Worm (Caenorhabditis elegans) whole organism, dauer: ENCODE data around the gene clec-21.
"Not testable (repeated sequence)": the region's sequence is repeated elsewhere in the genome, so short reads cannot be mapped to it uniquely, and the experiment has no call there.

Experiments used
- unc-62 ChIP-seq: sonication (generic microtip); optimal IDR thresholded peaks from 2 replicates; lab custom pipeline; 2017; ENCODE audit warnings: missing biosample characterization, missing genetic modification reagents, missing genetic modification characterization

clec-21 gene

ce11 chrII:1584140-1584539, at the start of gene clec-21:
Gene clec-21 (minus strand): TSS chrII:1584240.
- TF ChIP-seq unc-62 (GFP tag; lab: Kevin White, UChicago), result no peak

DNA sequence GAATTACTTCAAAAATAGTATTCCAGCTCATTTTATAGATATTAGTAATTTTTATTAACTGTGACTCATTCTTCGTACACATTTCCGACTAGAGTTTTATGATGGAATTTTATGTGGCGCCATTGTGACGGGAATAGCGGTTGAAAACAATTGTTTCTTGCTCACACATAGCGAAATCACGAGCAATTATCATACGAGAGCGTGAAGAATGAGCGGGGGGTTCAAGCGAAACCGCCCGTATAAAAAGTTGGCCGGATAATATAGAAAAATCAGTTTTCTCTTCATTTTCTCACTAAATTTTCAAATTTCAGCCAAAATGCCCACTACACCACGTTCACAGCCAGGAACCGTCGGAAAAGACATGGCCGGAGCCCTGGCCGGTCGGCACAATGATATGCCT, 49.5 kb upstream of the clec-21 start, which contains the start of gene C08E3.1:
TSS of gene C08E3.1 (plus strand) at position 301 of the 400 bp plus-strand sequence.
- TF ChIP-seq unc-62 (GFP tag; lab: Kevin White, UChicago), result not testable (repeated sequence)

ce11 chrII:1632216-1632615, 48.2 kb upstream of the clec-21 start, which contains the start of gene C08E3.13:
Gene C08E3.13 (minus strand): TSS chrII:1632316.
- TF ChIP-seq unc-62 (GFP tag; lab: Kevin White, UChicago), result not testable (repeated sequence)

ce11 chrII:1627783-1628182, 43.7 kb upstream of the clec-21 start, which contains the start of gene C08E3.15:
Gene C08E3.15 (minus strand): TSS chrII:1627883.
- not testable (repeated sequence) for TF ChIP-seq unc-62 (GFP tag; lab: Kevin White, UChicago)

ce11 chrII:1625666-1626065, 41.6 kb upstream of the clec-21 start, which contains the start of gene C08E3.14:
Gene C08E3.14 (plus strand): TSS chrII:1625966.
- TF ChIP-seq unc-62 (GFP tag; lab: Kevin White, UChicago), result no peak

ce11 chrII:1624572-1624971, 40.5 kb upstream of the clec-21 start, which contains the start of gene fbxa-160:
Gene fbxa-160 (minus strand): TSS chrII:1624672.
- TF ChIP-seq unc-62 (GFP tag; lab: Kevin White, UChicago), result no peak

DNA sequence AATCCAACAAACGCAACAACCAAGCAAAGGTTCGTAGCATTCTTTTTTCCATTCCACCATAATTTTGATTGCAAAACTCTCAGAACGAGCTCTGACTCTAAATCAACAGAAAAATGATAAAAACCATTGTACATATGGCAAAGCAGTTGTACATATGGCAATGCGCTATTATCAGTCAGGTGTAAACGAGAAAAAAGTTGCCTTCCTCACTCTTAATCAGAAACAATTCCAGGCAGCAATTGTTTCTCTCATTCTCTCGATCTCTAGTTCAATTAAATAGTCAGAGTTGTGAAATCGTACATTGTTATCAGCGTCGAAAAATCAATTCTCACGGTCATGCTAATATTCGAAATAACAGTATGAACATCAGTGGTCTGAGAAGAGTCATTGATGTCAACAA, 37.8 kb upstream of the clec-21 start:
- TF ChIP-seq unc-62 (GFP tag; lab: Kevin White, UChicago), result no peak

- TF ChIP-seq unc-62 (GFP tag; lab: Kevin White, UChicago), result no peak
These were observed 37.1 kb upstream of the clec-21 start, which contains the start of gene fbxa-158 for ce11 chrII:1621180-1621579. Gene fbxa-158 (minus strand): TSS chrII:1621280.

ce11 chrII:1618948-1619347, 34.9 kb upstream of the clec-21 start, which contains the start of gene fbxa-166:
Gene fbxa-166 (minus strand): TSS chrII:1619048.
- TF ChIP-seq unc-62 (GFP tag; lab: Kevin White, UChicago), result no peak

- TF ChIP-seq unc-62 (GFP tag; lab: Kevin White, UChicago), result no peak
These were observed 32.3 kb upstream of the clec-21 start, which contains the start of gene fbxa-165 for ce11 chrII:1616382-1616781. Gene fbxa-165 (minus strand): TSS chrII:1616482.

DNA sequence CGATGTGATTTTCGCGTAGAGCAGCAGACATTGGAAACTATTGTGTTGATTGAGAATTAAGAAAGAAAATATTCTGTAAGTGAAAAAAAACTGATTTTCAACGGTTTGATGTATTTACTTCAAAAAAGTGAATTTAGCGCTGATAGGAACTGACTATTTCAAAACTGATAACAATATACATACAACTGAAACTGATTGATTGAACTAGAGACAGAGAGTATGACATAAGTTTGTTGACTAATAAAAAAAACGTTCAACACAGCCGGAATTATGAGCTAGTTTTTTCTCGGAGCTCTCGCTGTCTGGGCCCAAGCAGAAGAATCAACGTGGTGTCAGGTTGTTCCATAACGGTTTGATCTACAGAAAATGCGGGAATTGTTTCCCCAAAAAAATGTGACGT, 29.9 kb upstream of the clec-21 start, which contains the start of gene fbxa-164:
TSS of gene fbxa-164 (minus strand) at position 101 of the 400 bp plus-strand sequence.
- TF ChIP-seq unc-62 (GFP tag; lab: Kevin White, UChicago), result no peak

DNA sequence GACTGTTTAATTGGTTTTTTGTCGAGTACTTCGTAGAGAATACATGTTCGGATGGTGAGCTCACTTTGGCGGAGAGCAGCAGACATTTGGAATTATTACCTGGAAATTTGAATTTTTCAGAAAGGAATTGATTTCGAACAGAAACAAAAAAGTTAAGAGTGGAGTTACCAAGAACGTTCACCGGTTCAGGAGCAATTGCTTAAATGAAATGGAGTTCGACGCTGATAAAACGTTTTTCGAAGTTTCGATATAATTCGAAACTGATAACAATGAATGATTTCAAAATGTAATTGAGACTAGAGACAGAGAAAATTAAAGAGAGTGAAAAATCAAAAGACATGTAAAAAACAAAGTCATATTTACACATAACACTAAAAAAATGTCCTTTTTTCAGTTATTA, 26.6 kb upstream of the clec-21 start, which contains the start of gene fbxa-163:
TSS of gene fbxa-163 (minus strand) at position 101 of the 400 bp plus-strand sequence.
- no peak for TF ChIP-seq unc-62 (GFP tag; lab: Kevin White, UChicago)

DNA sequence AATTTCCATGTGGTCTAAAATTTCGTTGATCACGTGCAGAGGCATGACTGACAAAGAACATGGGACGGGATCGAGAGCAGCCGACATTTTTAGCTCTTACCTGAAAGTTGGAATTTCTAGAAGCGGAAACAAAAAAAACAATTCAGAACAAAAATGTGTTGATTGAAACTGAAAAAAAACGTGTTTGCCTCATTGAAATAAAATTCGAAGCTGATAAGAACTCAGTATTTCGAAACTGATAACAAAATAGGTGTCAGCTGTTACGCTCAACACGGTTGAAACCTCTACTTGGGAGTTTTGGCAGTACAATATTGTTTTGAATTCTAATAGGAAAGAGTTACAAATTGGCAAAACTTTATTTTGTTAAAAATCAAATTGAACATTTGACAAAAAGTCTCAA, 24.9 kb upstream of the clec-21 start:
- TF ChIP-seq unc-62 (GFP tag; lab: Kevin White, UChicago), result no peak

DNA sequence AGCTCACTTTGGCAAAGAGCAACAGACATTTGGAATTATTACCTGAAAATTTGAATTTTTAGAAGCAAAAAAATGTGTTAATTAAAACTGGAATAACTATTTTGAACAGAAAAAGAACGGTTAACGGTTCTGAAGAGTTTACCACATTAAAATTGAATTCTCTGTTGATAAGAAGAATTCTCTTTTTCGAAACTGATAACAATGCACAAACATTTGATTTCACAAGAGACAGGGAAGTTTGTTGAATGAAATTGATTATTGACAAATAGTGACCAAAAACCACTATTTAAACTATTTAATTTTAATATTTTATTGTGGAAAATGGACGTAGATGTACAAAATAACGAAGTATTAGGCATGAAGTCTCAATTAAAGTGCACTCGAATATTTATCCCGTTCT, 23.5 kb upstream of the clec-21 start:
- TF ChIP-seq unc-62 (GFP tag; lab: Kevin White, UChicago), result no peak

DNA sequence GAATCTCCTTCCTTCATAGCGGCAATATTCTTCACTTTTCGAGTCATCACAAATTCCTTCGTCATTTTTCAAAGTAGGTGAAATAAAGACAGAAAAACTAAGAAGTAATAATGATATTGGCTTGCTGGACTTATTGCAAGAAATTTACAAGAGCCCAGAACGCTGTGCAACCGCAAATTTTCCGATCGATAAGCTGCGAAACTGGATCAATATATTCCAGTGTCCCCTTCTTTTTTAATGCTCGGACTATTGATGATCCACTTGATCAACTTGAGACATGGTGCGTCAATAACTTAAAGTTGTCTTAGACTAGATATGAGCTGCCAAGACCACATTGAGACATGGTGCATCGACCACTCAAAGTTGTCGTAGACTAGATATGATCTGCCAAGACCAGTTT, 22.0 kb upstream of the clec-21 start, which contains the start of gene bath-33:
TSS of gene bath-33 (minus strand) at position 101 of the 400 bp plus-strand sequence.
- no peak for TF ChIP-seq unc-62 (GFP tag; lab: Kevin White, UChicago)

- no peak for TF ChIP-seq unc-62 (GFP tag; lab: Kevin White, UChicago)
These were observed 21.0 kb upstream of the clec-21 start for ce11 chrII:1605010-1605409.

- TF ChIP-seq unc-62 (GFP tag; lab: Kevin White, UChicago), result no peak
These were observed 19.0 kb upstream of the clec-21 start for ce11 chrII:1603049-1603448.
